Worm (Caenorhabditis elegans) whole organism, mixed stage, embryonic: Measurements from ENCODE around the gene agt-2.

Experiments
- M03D4.4 ChIP-seq: sonication (generic microtip); optimal IDR thresholded peaks from 2 replicates; lab custom pipeline; 2017; ENCODE audit warnings: mild to moderate bottlenecking, missing genetic modification characterization, missing compliant biosample characterization
- bed-3 ChIP-seq: fragments of 200-800 bp; sonication (Bioruptor generic); optimal IDR thresholded peaks from 3 replicates; lab custom pipeline; 2018; ENCODE audit warnings: mild to moderate bottlenecking, missing genetic modification characterization, moderate library complexity, missing compliant biosample characterization
- blmp-1 ChIP-seq: fragments of 150-350 bp; optimal IDR thresholded peaks from 2 replicates; lab custom pipeline; 2014; ENCODE audit warnings: missing biosample characterization, missing genetic modification characterization
- ceh-39 ChIP-seq: fragments of 150-350 bp; optimal IDR thresholded peaks from 2 replicates; lab custom pipeline; 2014; ENCODE audit warnings: missing biosample characterization, missing genetic modification characterization
- ceh-43 ChIP-seq: fragments of 200-800 bp; sonication (Bioruptor generic); optimal IDR thresholded peaks from 2 replicates; lab custom pipeline; 2018; ENCODE audit warnings: mild to moderate bottlenecking, missing genetic modification characterization, moderate library complexity, missing compliant biosample characterization
- ceh-83 ChIP-seq: fragments of 200-800 bp; sonication (Bioruptor generic); optimal IDR thresholded peaks from 2 replicates; lab custom pipeline; 2018; ENCODE audit warnings: mild to moderate bottlenecking, missing genetic modification characterization, missing compliant biosample characterization
- ces-1 ChIP-seq: fragments of 150-350 bp; optimal IDR thresholded peaks from 2 replicates; lab custom pipeline; 2014; ENCODE audit warnings: missing biosample characterization, missing genetic modification reagents, missing genetic modification characterization
- cnd-1 ChIP-seq: fragments of 200-800 bp; sonication (Bioruptor generic); optimal IDR thresholded peaks from 2 replicates; lab custom pipeline; 2018; ENCODE audit warnings: mild to moderate bottlenecking, missing genetic modification characterization, missing compliant biosample characterization
- drap-1 ChIP-seq: fragments of 200-800 bp; sonication (Bioruptor generic); optimal IDR thresholded peaks from 3 replicates; lab custom pipeline; 2018; ENCODE audit warnings: mild to moderate bottlenecking, missing genetic modification characterization, missing compliant biosample characterization
- elt-1 ChIP-seq: sonication (generic microtip); optimal IDR thresholded peaks from 2 replicates; lab custom pipeline; 2017; ENCODE audit warnings: missing genetic modification characterization, mild to moderate bottlenecking, missing compliant biosample characterization, antibody characterized with exemption, moderate library complexity, borderline replicate concordance; ENCODE audit not compliant: insufficient read depth
- elt-3 ChIP-seq: fragments of 150-350 bp; optimal IDR thresholded peaks from 2 replicates; lab custom pipeline; 2014; ENCODE audit warnings: missing biosample characterization, missing genetic modification characterization
- flh-1 ChIP-seq: fragments of 200-800 bp; sonication (Bioruptor generic); optimal IDR thresholded peaks from 2 replicates; lab custom pipeline; 2018; ENCODE audit warnings: mild to moderate bottlenecking, missing genetic modification characterization, moderate library complexity, missing compliant biosample characterization
- ham-2 ChIP-seq: fragments of 200-800 bp; sonication (Bioruptor generic); optimal IDR thresholded peaks from 2 replicates; lab custom pipeline; 2018; ENCODE audit warnings: mild to moderate bottlenecking, missing genetic modification characterization, missing compliant biosample characterization
- hlh-1 ChIP-seq: fragments of 150-350 bp; optimal IDR thresholded peaks from 2 replicates; lab custom pipeline; 2014; ENCODE audit warnings: missing biosample characterization, missing genetic modification reagents, missing genetic modification characterization
- lin-13 ChIP-seq: fragments of 150-350 bp; optimal IDR thresholded peaks from 2 replicates; lab custom pipeline; 2014; ENCODE audit warnings: missing biosample characterization, missing genetic modification characterization
- lin-32 ChIP-seq: fragments of 200-800 bp; sonication (Bioruptor generic); optimal IDR thresholded peaks from 2 replicates; lab custom pipeline; 2018; ENCODE audit warnings: mild to moderate bottlenecking, missing genetic modification characterization, missing compliant biosample characterization
- lsy-2 ChIP-seq: fragments of 150-350 bp; optimal IDR thresholded peaks from 2 replicates; lab custom pipeline; 2014; ENCODE audit warnings: missing biosample characterization, missing genetic modification characterization
- mab-5 ChIP-seq: fragments of 150-350 bp; optimal IDR thresholded peaks from 2 replicates; lab custom pipeline; 2014; ENCODE audit warnings: missing biosample characterization, missing genetic modification characterization
- mep-1 ChIP-seq: fragments of 150-350 bp; optimal IDR thresholded peaks from 2 replicates; lab custom pipeline; 2017; ENCODE audit warnings: missing biosample characterization, missing genetic modification reagents, missing genetic modification characterization, inconsistent platforms
- nhr-12 ChIP-seq: fragments of 150-350 bp; optimal IDR thresholded peaks from 2 replicates; lab custom pipeline; 2014; ENCODE audit warnings: missing biosample characterization, missing genetic modification characterization
- nhr-2 ChIP-seq: fragments of 150-350 bp; optimal IDR thresholded peaks from 2 replicates; lab custom pipeline; 2014; ENCODE audit warnings: missing biosample characterization, missing genetic modification characterization
- nhr-237 ChIP-seq: fragments of 150-350 bp; optimal IDR thresholded peaks from 2 replicates; lab custom pipeline; 2014; ENCODE audit warnings: missing biosample characterization, missing genetic modification characterization
- nhr-76 ChIP-seq: sonication (generic microtip); optimal IDR thresholded peaks from 2 replicates; lab custom pipeline; 2017; ENCODE audit warnings: missing biosample characterization, missing genetic modification characterization
- pha-4 ChIP-seq: fragments of 150-350 bp; optimal IDR thresholded peaks from 2 replicates; lab custom pipeline; 2018; ENCODE audit warnings: missing biosample characterization, missing genetic modification reagents, missing genetic modification characterization
- snpc-4 ChIP-seq: fragments of 150-350 bp; optimal IDR thresholded peaks from 2 replicates; lab custom pipeline; 2014; ENCODE audit warnings: missing biosample characterization, missing genetic modification characterization
- tbx-8 ChIP-seq: fragments of 200-800 bp; sonication (Bioruptor generic); optimal IDR thresholded peaks from 2 replicates; lab custom pipeline; 2018; ENCODE audit warnings: mild to moderate bottlenecking, missing genetic modification characterization, moderate library complexity, missing compliant biosample characterization
- unc-120 ChIP-seq: sonication (generic microtip); optimal IDR thresholded peaks from 2 replicates; lab custom pipeline; 2017; ENCODE audit warnings: missing genetic modification characterization, missing compliant biosample characterization; ENCODE audit not compliant: poor library complexity, severe bottlenecking
- unc-39 ChIP-seq: fragments of 150-350 bp; optimal IDR thresholded peaks from 2 replicates; lab custom pipeline; 2014; ENCODE audit warnings: missing biosample characterization, missing genetic modification characterization
- unc-62 ChIP-seq: fragments of 150-350 bp; optimal IDR thresholded peaks from 2 replicates; lab custom pipeline; 2014; ENCODE audit warnings: missing biosample characterization, missing genetic modification reagents, missing genetic modification characterization
- ztf-11 ChIP-seq: fragments of 150-350 bp; optimal IDR thresholded peaks from 2 replicates; lab custom pipeline; 2014; ENCODE audit warnings: missing biosample characterization, missing genetic modification characterization

The agt-2 gene

ce11 chrII:5332345-5333124 is 41.1 kb downstream of the agt-2 start:
- TF ChIP-seq nhr-12 (tag; lab: Kevin White, UChicago) (no peak), pha-4 (no peak), flh-1 (GFP tag; lab: Kevin White, UChicago) (no peak), lsy-2 (tag; lab: Kevin White, UChicago) (no peak), lin-32 (no peak), unc-120 (no peak), tbx-8 (no peak), snpc-4 (tag; lab: Kevin White, UChicago) (no peak), ztf-11 (tag; lab: Kevin White, UChicago) (no peak), elt-1 (tag; lab: Kevin White, UChicago) (no peak), mab-5 (tag; lab: Kevin White, UChicago) (no peak), M03D4.4 (tag; lab: Kevin White, UChicago) (no peak), cnd-1 (tag; lab: Kevin White, UChicago) (no peak), lin-13 (tag; lab: Kevin White, UChicago) (no peak)
- TF ChIP-seq, all 35 proteins: peak for 0

- TF ChIP-seq hlh-1 (tag; lab: Kevin White, UChicago) (no peak), unc-39 (tag; lab: Kevin White, UChicago) (no peak), lin-13 (tag; lab: Kevin White, UChicago) (no peak), ham-2 (GFP tag; lab: Kevin White, UChicago) (no peak), ceh-39 (tag; lab: Kevin White, UChicago) (no peak), ceh-83 (GFP tag; lab: Kevin White, UChicago) (no peak), nhr-237 (tag; lab: Kevin White, UChicago) (no peak), nhr-76 (tag; lab: Kevin White, UChicago) (no peak), blmp-1 (tag; lab: Kevin White, UChicago) (no peak), elt-3 (no peak), bed-3 (GFP tag; lab: Kevin White, UChicago) (no peak)
These were observed 41.8 kb downstream of the agt-2 start for ce11 chrII:5331677-5332303.

DNA sequence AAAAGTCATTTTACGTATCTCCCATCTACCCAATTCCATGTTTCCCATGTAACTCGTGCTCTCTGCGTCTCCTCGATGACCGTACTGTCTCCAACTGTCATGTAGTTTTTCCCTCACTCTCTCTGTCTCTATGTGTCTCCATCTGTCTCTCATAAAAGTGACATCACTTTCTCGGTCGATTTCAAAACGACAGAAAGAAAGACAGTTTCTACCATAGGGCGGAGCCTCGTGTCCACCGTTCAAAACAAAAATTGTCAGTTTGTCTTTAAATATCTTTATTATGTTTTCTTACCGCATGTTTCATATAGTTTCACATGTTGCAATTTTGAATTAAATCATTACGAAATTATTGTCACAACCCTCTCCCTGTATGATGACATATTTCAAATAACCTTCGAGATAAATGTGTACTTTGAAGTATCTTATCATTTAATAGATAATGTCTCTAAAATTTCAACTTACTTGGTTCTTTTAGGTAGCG is 43.4 kb downstream of the agt-2 start:
- TF ChIP-seq mep-1 (peak; percentile 6), elt-3 (no peak), nhr-237 (tag; lab: Kevin White, UChicago) (peak; percentile 68), M03D4.4 (tag; lab: Kevin White, UChicago) (no peak), ztf-11 (tag; lab: Kevin White, UChicago) (no peak), ceh-39 (tag; lab: Kevin White, UChicago) (peak; percentile 22), ceh-43 (GFP tag; lab: Kevin White, UChicago) (no peak), pha-4 (peak; percentile 24), hlh-1 (tag; lab: Kevin White, UChicago) (no peak), nhr-2 (peak; percentile 22), unc-62 (GFP tag; lab: Kevin White, UChicago) (peak; percentile 92), ces-1 (GFP tag; lab: Kevin White, UChicago) (peak; percentile 52)
- TF ChIP-seq, all 35 proteins: peak for 7

DNA sequence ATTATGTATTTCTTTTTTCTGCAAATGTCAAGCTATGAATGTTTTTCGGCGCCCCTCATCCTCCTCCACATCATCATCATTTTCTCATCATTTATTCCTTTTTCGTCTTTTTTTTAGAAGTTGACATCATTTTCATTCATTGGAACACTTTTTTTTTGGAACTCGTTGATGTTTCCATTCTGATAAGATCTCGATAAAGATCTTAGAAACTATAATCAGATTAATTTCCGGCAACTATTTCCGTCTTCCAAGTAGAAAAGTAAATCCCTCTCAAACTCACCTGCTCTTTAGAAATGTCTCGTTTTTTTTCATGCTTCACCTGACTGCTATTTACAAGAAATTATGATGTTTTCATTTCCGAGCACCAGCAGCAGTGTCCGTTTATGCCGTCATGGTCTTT is 44.7 kb downstream of the agt-2 start:
- TF ChIP-seq elt-1 (tag; lab: Kevin White, UChicago) (peak; percentile 31), drap-1 (GFP tag; lab: Kevin White, UChicago) (no peak), unc-120 (no peak), ceh-83 (GFP tag; lab: Kevin White, UChicago) (no peak), ceh-39 (tag; lab: Kevin White, UChicago) (no peak), flh-1 (GFP tag; lab: Kevin White, UChicago) (no peak)

ce11 chrII:5326891-5327290 is 46.7 kb downstream of the agt-2 start:
- TF ChIP-seq nhr-2 (no peak), flh-1 (GFP tag; lab: Kevin White, UChicago) (no peak), nhr-76 (tag; lab: Kevin White, UChicago) (no peak), ceh-83 (GFP tag; lab: Kevin White, UChicago) (no peak), ces-1 (GFP tag; lab: Kevin White, UChicago) (no peak)
